5 worm cellular contexts compared by ENCODE assay signal in the genomic region with DNA sequence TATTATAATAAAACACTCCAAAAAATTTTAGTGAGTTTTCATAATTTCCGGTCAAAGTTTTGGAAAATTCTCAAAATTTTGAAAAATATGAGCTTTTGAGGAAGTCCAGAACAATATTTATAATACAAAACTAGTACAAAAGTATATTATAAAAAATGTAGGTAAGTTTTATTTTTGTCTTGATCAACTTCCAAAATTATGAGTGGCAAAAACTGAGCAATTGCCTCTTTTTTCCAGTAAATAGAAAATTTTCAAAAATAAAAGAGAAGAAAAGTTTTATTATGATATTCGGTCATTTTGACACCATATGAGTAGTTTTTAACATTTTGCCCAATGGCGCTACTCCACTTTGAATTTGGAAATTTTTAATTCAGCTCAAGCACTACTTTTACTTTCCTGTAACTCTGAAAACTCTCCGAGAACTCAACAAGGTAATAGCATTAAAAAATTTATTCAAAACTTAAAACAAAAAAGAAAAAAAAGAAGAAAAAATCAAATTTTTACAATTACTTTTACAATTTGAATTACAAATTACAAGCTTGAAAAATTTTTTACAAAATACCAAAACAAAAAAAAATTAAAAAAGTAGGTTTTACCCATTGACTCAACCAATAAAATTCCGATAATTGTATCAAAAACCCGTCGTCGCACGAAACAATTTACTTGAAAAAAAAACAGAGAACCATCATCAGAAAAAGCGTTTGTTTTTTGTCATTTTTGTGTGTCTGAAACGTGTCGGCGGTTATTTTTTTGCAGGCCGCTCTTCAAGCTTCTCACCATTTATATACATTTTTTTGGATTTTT.
TF ChIP-seq lines count a peak whose summit lies in the region.

No protein-coding gene starts in this region.

TF ChIP-seq in whole organism, L1 larva, 84 proteins besides CTCF, POLR2A, EP300 and RAD21 (continues in another document):
- TF ChIP-seq fos-1 (tag; optimal IDR thresholded peaks at IDR 0.05; lab: Kevin White, UChicago) (no peak), egl-13 (tag; optimal IDR thresholded peaks at IDR 0.05; lab: Kevin White, UChicago) (no peak), xbp-1 (tag; optimal IDR thresholded peaks at IDR 0.05; lab: Kevin White, UChicago) (peak; percentile 3), lin-35 (GFP tag; optimal IDR thresholded peaks at IDR 0.05; lab: Kevin White, UChicago) (peak in 1 of 2 experiments; percentile 73), aha-1 (tag; optimal IDR thresholded peaks at IDR 0.05; lab: Kevin White, UChicago) (no peak), ceh-88 (GFP tag; IDR thresholded peaks at IDR 0.05; lab: Robert Waterston, UW) (peak; percentile 87), nhr-77 (tag; optimal IDR thresholded peaks at IDR 0.05; lab: Kevin White, UChicago) (no peak), F16B12.6 (tag; optimal IDR thresholded peaks at IDR 0.05; lab: Kevin White, UChicago) (no peak), ets-5 (GFP tag; IDR thresholded peaks at IDR 0.05; lab: Robert Waterston, UW) (no peak), elt-2 (tag; optimal IDR thresholded peaks at IDR 0.05; lab: Kevin White, UChicago) (peak; percentile 38), lin-15B (tag; optimal IDR thresholded peaks at IDR 0.05; lab: Kevin White, UChicago) (no peak), nhr-19 (GFP tag; conservative IDR thresholded peaks at IDR 0.05; lab: Robert Waterston, UW) (peak; percentile 79), ceh-90 (tag; optimal IDR thresholded peaks at IDR 0.05; lab: Kevin White, UChicago) (no peak), rnt-1 (tag; optimal IDR thresholded peaks at IDR 0.05; lab: Kevin White, UChicago) (peak; percentile 55), vab-15 (tag; optimal IDR thresholded peaks at IDR 0.05; lab: Kevin White, UChicago) (peak; percentile 77), sptf-1 (tag; optimal IDR thresholded peaks at IDR 0.05; lab: Kevin White, UChicago) (no peak), unc-130 (tag; optimal IDR thresholded peaks at IDR 0.05; lab: Kevin White, UChicago) (peak; percentile 56)

TF ChIP-seq in whole organism, L2 larva, 48 proteins besides CTCF, POLR2A, EP300 and RAD21 (continues in another document):
- peak; percentile 0 for TF ChIP-seq sma-9 (GFP tag; optimal IDR thresholded peaks at IDR 0.05; lab: Kevin White, UChicago)
- TF ChIP-seq sma-9 (tag; optimal IDR thresholded peaks at IDR 0.05; lab: Kevin White, UChicago), result no peak
- TF ChIP-seq ceh-82 (tag; optimal IDR thresholded peaks at IDR 0.05; lab: Kevin White, UChicago), result no peak
- no peak for TF ChIP-seq fos-1 (tag; optimal IDR thresholded peaks at IDR 0.05; lab: Kevin White, UChicago)
- peak; percentile 92 for TF ChIP-seq ztf-4 (tag; optimal IDR thresholded peaks at IDR 0.05; lab: Kevin White, UChicago)
- TF ChIP-seq nhr-129 (tag; optimal IDR thresholded peaks at IDR 0.05; lab: Kevin White, UChicago), result peak; percentile 72
- TF ChIP-seq zag-1 (tag; optimal IDR thresholded peaks at IDR 0.05; lab: Kevin White, UChicago), result no peak
- no peak for TF ChIP-seq mab-5 (tag; optimal IDR thresholded peaks at IDR 0.05; lab: Kevin White, UChicago)
- peak; percentile 50 for TF ChIP-seq Y55F3AM.14 (GFP tag; optimal IDR thresholded peaks at IDR 0.05; lab: Kevin White, UChicago)
- peak; percentile 94 for TF ChIP-seq ama-1 (optimal IDR thresholded peaks at IDR 0.05; lab: Kevin White, UChicago)
- peak; percentile 57 for TF ChIP-seq skn-1 (tag; optimal IDR thresholded peaks at IDR 0.05; lab: Kevin White, UChicago)
- peak; percentile 23 for TF ChIP-seq nhr-21 (tag; optimal IDR thresholded peaks at IDR 0.05; lab: Kevin White, UChicago)
- TF ChIP-seq nhr-237 (tag; optimal IDR thresholded peaks at IDR 0.05; lab: Kevin White, UChicago), result no peak
- no peak for TF ChIP-seq nhr-12 (tag; optimal IDR thresholded peaks at IDR 0.05; lab: Kevin White, UChicago)
- peak; percentile 41 for TF ChIP-seq lin-13 (GFP tag; optimal IDR thresholded peaks at IDR 0.05; lab: Kevin White, UChicago)
- TF ChIP-seq alr-1 (tag; optimal IDR thresholded peaks at IDR 0.05; lab: Kevin White, UChicago), result no peak
- no peak for TF ChIP-seq nhr-25 (tag; optimal IDR thresholded peaks at IDR 0.05; lab: Kevin White, UChicago)

TF ChIP-seq in whole organism, L3 larva, 47 proteins besides CTCF, POLR2A, EP300 and RAD21 (continues in another document):
- peak; percentile 53 for TF ChIP-seq pqm-1 (tag; optimal IDR thresholded peaks at IDR 0.05; lab: Kevin White, UChicago)
- TF ChIP-seq fos-1 (tag; optimal IDR thresholded peaks at IDR 0.05; lab: Kevin White, UChicago), result no peak
- no peak for TF ChIP-seq unc-39 (tag; optimal IDR thresholded peaks at IDR 0.05; lab: Kevin White, UChicago)
- TF ChIP-seq R02D3.7 (tag; optimal IDR thresholded peaks at IDR 0.05; lab: Kevin White, UChicago), result no peak
- TF ChIP-seq ztf-11 (tag; optimal IDR thresholded peaks at IDR 0.05; lab: Kevin White, UChicago), result no peak
- no peak for TF ChIP-seq nhr-25 (tag; optimal IDR thresholded peaks at IDR 0.05; lab: Kevin White, UChicago)
- TF ChIP-seq aly-2 (tag; optimal IDR thresholded peaks at IDR 0.05; lab: Kevin White, UChicago), result no peak
- no peak for TF ChIP-seq nhr-28 (tag; optimal IDR thresholded peaks at IDR 0.05; lab: Kevin White, UChicago)
- TF ChIP-seq fkh-10 (GFP tag; optimal IDR thresholded peaks at IDR 0.05; lab: Kevin White, UChicago), result no peak
- no peak for TF ChIP-seq snpc-4 (tag; optimal IDR thresholded peaks at IDR 0.05; lab: Kevin White, UChicago)
- TF ChIP-seq ceh-82 (tag; optimal IDR thresholded peaks at IDR 0.05; lab: Kevin White, UChicago), result no peak
- TF ChIP-seq jun-1 (tag; optimal IDR thresholded peaks at IDR 0.05; lab: Kevin White, UChicago), result peak; percentile 79
- no peak for TF ChIP-seq eor-1 (tag; optimal IDR thresholded peaks at IDR 0.05; lab: Kevin White, UChicago)
- no peak for TF ChIP-seq nhr-77 (tag; optimal IDR thresholded peaks at IDR 0.05; lab: Kevin White, UChicago)
- no peak for TF ChIP-seq lin-39 (tag; optimal IDR thresholded peaks at IDR 0.05; lab: Kevin White, UChicago)
- no peak for TF ChIP-seq elt-1 (tag; optimal IDR thresholded peaks at IDR 0.05; lab: Kevin White, UChicago)
- TF ChIP-seq nhr-76 (tag; optimal IDR thresholded peaks at IDR 0.05; lab: Kevin White, UChicago), result no peak
- no peak for TF ChIP-seq nhr-11 (tag; optimal IDR thresholded peaks at IDR 0.05; lab: Kevin White, UChicago)
- no peak for TF ChIP-seq nfya-1 (tag; optimal IDR thresholded peaks at IDR 0.05; lab: Kevin White, UChicago; ENCODE audit: insufficient read depth)

TF ChIP-seq in whole organism, L4 larva, 104 proteins besides CTCF, POLR2A, EP300 and RAD21 (continues in another document):
- TF ChIP-seq lin-38 (GFP tag; IDR thresholded peaks at IDR 0.05; lab: Robert Waterston, UW) (no peak), madf-5 (GFP tag; IDR thresholded peaks at IDR 0.05; lab: Robert Waterston, UW) (0 out of 4 replicates have a peak, but pooled peaks of 1 of the 2 experiments have one; percentile 10), hmg-1.1 (GFP tag; IDR thresholded peaks at IDR 0.05; lab: Robert Waterston, UW) (0 out of 2 replicates have a peak, but pooled peaks have one; percentile 11), nhr-10 (tag; optimal IDR thresholded peaks at IDR 0.05; lab: Kevin White, UChicago) (peak; percentile 84), nhr-42 (GFP tag; IDR thresholded peaks at IDR 0.05; lab: Robert Waterston, UW) (peak; percentile 70; the same call in 1 of the 2 replicates), nhr-77 (tag; optimal IDR thresholded peaks at IDR 0.05; lab: Kevin White, UChicago) (peak; percentile 97), zfp-3 (GFP tag; conservative IDR thresholded peaks at IDR 0.05; lab: Robert Waterston, UW) (peak; percentile 91), lin-15B (tag; optimal IDR thresholded peaks at IDR 0.05; lab: Kevin White, UChicago) (no peak), daf-12 (tag; optimal IDR thresholded peaks at IDR 0.05; lab: Kevin White, UChicago) (no peak), nhr-48 (tag; optimal IDR thresholded peaks at IDR 0.05; lab: Kevin White, UChicago) (no peak), nhr-41 (GFP tag; IDR thresholded peaks at IDR 0.05; lab: Robert Waterston, UW) (0 out of 2 replicates have a peak, but pooled peaks have one; percentile 9), daf-16 (GFP tag; optimal IDR thresholded peaks at IDR 0.05; lab: Kevin White, UChicago) (peak in 1 of 2 experiments; percentile 11), daf-16 (tag; optimal IDR thresholded peaks at IDR 0.05; lab: Kevin White, UChicago) (peak; percentile 53), saeg-2 (GFP tag; IDR thresholded peaks at IDR 0.05; lab: Robert Waterston, UW) (no peak), nhr-28 (tag; optimal IDR thresholded peaks at IDR 0.05; lab: Kevin White, UChicago) (peak; percentile 37), ceh-44 (GFP tag; IDR thresholded peaks at IDR 0.05; lab: Robert Waterston, UW) (no peak), D1046.2 (GFP tag; IDR thresholded peaks at IDR 0.05; lab: Robert Waterston, UW) (no peak), php-3 (GFP tag; IDR thresholded peaks at IDR 0.05; lab: Robert Waterston, UW) (peak; percentile 78)

TF ChIP-seq in whole organism, young adult, 124 proteins besides CTCF, POLR2A, EP300 and RAD21 (continues in another document):
- TF ChIP-seq athp-1 (tag; optimal IDR thresholded peaks at IDR 0.05; lab: Kevin White, UChicago) (peak; percentile 59), F52B5.7 (tag; optimal IDR thresholded peaks at IDR 0.05; lab: Kevin White, UChicago) (peak; percentile 76), F49E8.2 (tag; optimal IDR thresholded peaks at IDR 0.05; lab: Kevin White, UChicago; ENCODE audit: insufficient read depth) (no peak), xnd-1 (tag; optimal IDR thresholded peaks at IDR 0.05; lab: Kevin White, UChicago) (no peak), lin-40 (tag; optimal IDR thresholded peaks at IDR 0.05; lab: Kevin White, UChicago) (no peak), nhr-120 (GFP tag; IDR thresholded peaks at IDR 0.05; lab: Robert Waterston, UW) (0 out of 2 replicates have a peak, but pooled peaks have one; percentile 47), ama-1 (optimal IDR thresholded peaks at IDR 0.05; lab: Kevin White, UChicago) (no peak), ama-1 (GFP tag; optimal IDR thresholded peaks at IDR 0.05; lab: Kevin White, UChicago) (no peak), lag-1 (GFP tag; IDR thresholded peaks at IDR 0.05; lab: Robert Waterston, UW) (0 out of 2 replicates have a peak, but pooled peaks have one; percentile 80), hlh-12 (tag; optimal IDR thresholded peaks at IDR 0.05; lab: Kevin White, UChicago) (no peak), zim-3 (tag; optimal IDR thresholded peaks at IDR 0.05; lab: Kevin White, UChicago) (peak; percentile 52), Y56A3A.18 (GFP tag; IDR thresholded peaks at IDR 0.05; lab: Robert Waterston, UW) (peak; percentile 89), hrde-1 (tag; optimal IDR thresholded peaks at IDR 0.05; lab: Kevin White, UChicago; ENCODE audit: borderline replicate concordance) (no peak), egl-18 (GFP tag; IDR thresholded peaks at IDR 0.05; lab: Robert Waterston, UW) (no peak), sea-2 (GFP tag; IDR thresholded peaks at IDR 0.05; lab: Robert Waterston, UW) (no peak), ceh-100 (GFP tag; IDR thresholded peaks at IDR 0.05; lab: Robert Waterston, UW) (peak; percentile 64; the same call in 1 of the 2 replicates), T26A5.8 (tag; optimal IDR thresholded peaks at IDR 0.05; lab: Kevin White, UChicago) (no peak), gei-17 (GFP tag; optimal IDR thresholded peaks at IDR 0.05; lab: Kevin White, UChicago) (peak; percentile 73), fkh-3 (tag; optimal IDR thresholded peaks at IDR 0.05; lab: Kevin White, UChicago) (peak; percentile 29), tlf-1 (GFP tag; optimal IDR thresholded peaks at IDR 0.05; lab: Kevin White, UChicago) (peak; percentile 80)
